Worm (Caenorhabditis elegans) whole organism, early embryonic: Measurements from ENCODE around the gene Y43F8B.23.

ENCODE experiments used
- B0310.2 ChIP-seq: sonication (generic microtip); optimal IDR thresholded peaks from 2 replicates; lab custom pipeline; 2016; ENCODE audit warnings: mild to moderate bottlenecking, missing genetic modification characterization, missing compliant biosample characterization
- aly-1 ChIP-seq: sonication (generic microtip); optimal IDR thresholded peaks from 2 replicates; lab custom pipeline; 2016; ENCODE audit warnings: missing genetic modification characterization, missing compliant biosample characterization
- ama-1 ChIP-seq: fragments of 150-350 bp; optimal IDR thresholded peaks from 2 replicates; lab custom pipeline; 2014
- ets-7 ChIP-seq: sonication (generic microtip); optimal IDR thresholded peaks from 2 replicates; lab custom pipeline; 2016; ENCODE audit warnings: missing genotype, missing genetic modification characterization, missing compliant biosample characterization
- flt-1 ChIP-seq: fragments of 200-800 bp; sonication (Bioruptor generic); IDR thresholded peaks from 2 replicates; pipeline ENCODE4 v1.3.6; 2022; ENCODE audit warnings: missing genetic modification characterization, missing compliant biosample characterization
- hmg-4 ChIP-seq: fragments of 200-800 bp; sonication (Bioruptor generic); optimal IDR thresholded peaks from 2 replicates; lab custom pipeline; 2018; ENCODE audit warnings: mild to moderate bottlenecking, missing genetic modification characterization, missing compliant biosample characterization
- hnd-1 ChIP-seq: sonication (generic microtip); optimal IDR thresholded peaks from 2 replicates; lab custom pipeline; 2016; ENCODE audit warnings: missing genetic modification characterization, missing compliant biosample characterization
- scrt-1 ChIP-seq: fragments of 200-800 bp; sonication (Bioruptor generic); IDR thresholded peaks from 2 replicates; pipeline ENCODE4 v1.3.6; 2022; ENCODE audit warnings: missing genetic modification characterization, missing compliant biosample characterization

DNA sequence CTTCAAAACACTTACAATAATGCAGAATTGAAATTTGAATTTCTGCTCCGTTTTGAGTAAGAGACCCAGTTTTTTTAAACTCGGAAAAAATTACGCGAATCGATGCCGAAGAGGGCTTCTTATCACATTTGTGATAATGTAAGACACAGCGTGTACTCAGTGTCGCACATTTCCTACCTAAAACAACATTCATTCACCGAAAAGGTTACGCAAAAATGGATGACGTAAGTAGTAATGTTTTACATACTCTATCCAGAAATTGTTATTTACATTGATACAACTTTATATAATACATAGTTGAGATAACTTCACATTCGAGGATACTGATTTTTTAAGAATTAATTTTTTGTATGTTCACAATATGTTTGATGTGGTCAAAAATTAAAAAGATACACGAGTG, 51.0 kb downstream of the Y43F8B.23 start, which contains the start of the genes C25F9.4 and C25F9.9:
- no peak for TF ChIP-seq B0310.2 (tag; lab: Kevin White, UChicago)
- no peak for TF ChIP-seq ets-7 (tag; lab: Kevin White, UChicago)
- TF ChIP-seq scrt-1 (GFP tag; lab: Robert Waterston, UW) = no peak
- TF ChIP-seq hnd-1 (tag; lab: Kevin White, UChicago) = no peak
- TF ChIP-seq ama-1 = no peak
- no peak for TF ChIP-seq flt-1
- no peak for TF ChIP-seq aly-1 (tag; lab: Kevin White, UChicago)
- no peak for TF ChIP-seq hmg-4
